Worm (Caenorhabditis elegans) whole organism, L4 larva: ENCODE results near the gene R05G6.1.

Source experiments
- aly-2 ChIP-seq: sonication (generic microtip); optimal IDR thresholded peaks from 2 replicates; lab custom pipeline; 2018; ENCODE audit warnings: missing biosample characterization, missing genetic modification characterization
- ama-1 ChIP-seq: fragments of 150-350 bp; optimal IDR thresholded peaks from 2 replicates; lab custom pipeline; 2014; ENCODE audit warnings: inconsistent platforms, mixed read lengths
- ceh-28 ChIP-seq: fragments of 150-350 bp; optimal IDR thresholded peaks from 2 replicates; lab custom pipeline; 2014; ENCODE audit warnings: missing biosample characterization, missing genetic modification reagents, missing genetic modification characterization
- dmd-6 ChIP-seq: fragments of 200-800 bp; sonication (Bioruptor generic); IDR thresholded peaks from 2 replicates; pipeline ENCODE4 v1.3.6; 2022; ENCODE audit warnings: missing genetic modification reagents, missing genetic modification characterization, missing compliant biosample characterization
- dpl-1 ChIP-seq: fragments of 150-350 bp; optimal IDR thresholded peaks from 2 replicates; lab custom pipeline; 2014; ENCODE audit warnings: missing biosample characterization, missing genetic modification reagents, missing genetic modification characterization
- fos-1 ChIP-seq: fragments of 150-350 bp; optimal IDR thresholded peaks from 2 replicates; lab custom pipeline; 2014; ENCODE audit warnings: missing biosample characterization, missing genetic modification characterization
- hlh-30 ChIP-seq: sonication (generic microtip); optimal IDR thresholded peaks from 2 replicates; lab custom pipeline; 2017; ENCODE audit warnings: antibody characterized with exemption, mild to moderate bottlenecking, missing genetic modification characterization, missing compliant biosample characterization; ENCODE audit not compliant: insufficient read depth
- jun-1 ChIP-seq: fragments of 150-350 bp; optimal IDR thresholded peaks from 2 replicates; lab custom pipeline; 2014; ENCODE audit warnings: missing biosample characterization, missing genetic modification reagents, missing genetic modification characterization
- snpc-4 ChIP-seq: fragments of 150-350 bp; optimal IDR thresholded peaks from 2 replicates; lab custom pipeline; 2014; ENCODE audit warnings: missing biosample characterization, missing genetic modification characterization
- unc-39 ChIP-seq: sonication (generic microtip); optimal IDR thresholded peaks from 2 replicates; lab custom pipeline; 2017; ENCODE audit warnings: missing biosample characterization, missing genetic modification characterization
- zag-1 ChIP-seq: fragments of 150-350 bp; optimal IDR thresholded peaks from 2 replicates; lab custom pipeline; 2014; ENCODE audit warnings: missing biosample characterization, missing genetic modification characterization

DNA sequence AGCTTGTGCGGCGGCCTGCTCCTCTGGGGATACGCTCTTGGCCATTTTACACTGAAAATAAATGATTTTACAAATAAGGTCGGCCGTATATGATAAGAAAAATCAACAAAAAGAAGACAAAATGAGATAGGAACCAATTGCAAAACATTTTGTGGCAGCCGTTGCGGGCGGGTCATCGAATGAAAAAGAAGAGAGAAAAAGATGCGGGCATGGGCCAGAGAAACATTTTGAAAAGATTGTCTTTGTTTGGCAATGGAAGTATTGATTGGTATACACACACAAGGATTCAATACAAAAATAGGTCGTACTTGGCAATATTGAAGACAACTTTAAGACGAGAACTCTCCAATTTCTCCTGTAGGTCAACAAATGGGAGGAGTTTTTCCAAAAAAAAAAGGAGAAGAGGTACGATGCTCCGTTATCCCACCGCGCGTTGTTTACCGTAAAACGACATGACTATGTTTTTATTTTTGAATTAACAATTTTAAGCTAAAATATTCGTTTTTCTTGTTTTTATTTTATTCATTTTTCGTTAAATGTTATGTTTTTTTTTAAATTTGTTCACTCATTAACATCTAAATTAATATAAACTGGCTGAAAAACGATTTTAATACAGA is 19.7 kb upstream of the R05G6.1 start, which contains the start of the genes plc-4 and R05G6.4:
- TF ChIP-seq aly-2 (tag; lab: Kevin White, UChicago): no peak
- peak; percentile 46 for TF ChIP-seq dpl-1
- no peak for TF ChIP-seq ceh-28
- no peak for TF ChIP-seq snpc-4
- TF ChIP-seq jun-1 (tag; lab: Kevin White, UChicago): no peak
- TF ChIP-seq dmd-6: no peak
- no peak for TF ChIP-seq fos-1 (tag; lab: Kevin White, UChicago)
- no peak for TF ChIP-seq ama-1 (lab: Kevin White, UChicago)
- TF ChIP-seq hlh-30 (tag; lab: Kevin White, UChicago): no peak
- no peak for TF ChIP-seq zag-1 (tag; lab: Kevin White, UChicago)
- no peak for TF ChIP-seq unc-39
